Worm (Caenorhabditis elegans) whole organism, L1 larva: ENCODE results near the gene snr-1.

Experiments used
- C04F5.9 ChIP-seq: sonication (generic microtip); optimal IDR thresholded peaks from 2 replicates; lab custom pipeline; 2016; ENCODE audit warnings: missing genetic modification characterization, missing compliant biosample characterization
- C16A3.4 ChIP-seq: fragments of 150-350 bp; optimal IDR thresholded peaks from 2 replicates; lab custom pipeline; 2014; ENCODE audit warnings: missing biosample characterization, missing genetic modification characterization
- alr-1 ChIP-seq: fragments of 200-800 bp; sonication (Bioruptor generic); optimal IDR thresholded peaks from 2 replicates; lab custom pipeline; 2018; ENCODE audit warnings: borderline replicate concordance, mild to moderate bottlenecking, missing genetic modification characterization, missing compliant biosample characterization
- ama-1 ChIP-seq: fragments of 150-350 bp; optimal IDR thresholded peaks from 2 replicates; lab custom pipeline; 2014
- blmp-1 ChIP-seq: fragments of 150-350 bp; optimal IDR thresholded peaks from 2 replicates; lab custom pipeline; 2014; ENCODE audit warnings: missing biosample characterization, missing genetic modification characterization
- ceh-63 ChIP-seq: fragments of 200-800 bp; sonication (Bioruptor generic); optimal IDR thresholded peaks from 2 replicates; lab custom pipeline; 2018; ENCODE audit warnings: mild to moderate bottlenecking, missing genetic modification characterization, missing compliant biosample characterization
- ceh-8 ChIP-seq: fragments of 200-800 bp; sonication (Bioruptor generic); optimal IDR thresholded peaks from 2 replicates; lab custom pipeline; 2018; ENCODE audit warnings: mild to moderate bottlenecking, missing genetic modification characterization, moderate library complexity, missing compliant biosample characterization
- ceh-82 ChIP-seq, 3 experiments: fragments of 150-350 bp in 1 of 3; sonication (generic microtip) in 2 of 3; optimal IDR thresholded peaks; 2 replicates each; lab custom pipeline; 2014 to 2017; ENCODE audit warnings: missing biosample characterization in 3 of 3, missing genetic modification characterization in 3 of 3
- ceh-88 ChIP-seq: fragments of 200-800 bp; sonication (Bioruptor generic); IDR thresholded peaks from 2 replicates; pipeline ENCODE4 v1.3.6; 2022; ENCODE audit warnings: missing genetic modification characterization, missing compliant biosample characterization
- ceh-90 ChIP-seq: sonication (generic microtip); optimal IDR thresholded peaks from 2 replicates; lab custom pipeline; 2016; ENCODE audit warnings: missing genetic modification characterization, missing compliant biosample characterization
- ces-1 ChIP-seq: fragments of 150-350 bp; optimal IDR thresholded peaks from 2 replicates; lab custom pipeline; 2014; ENCODE audit warnings: missing biosample characterization, missing genetic modification reagents, missing genetic modification characterization
- dpl-1 ChIP-seq, 3 experiments: fragments of 150-350 bp in 2 of 3; sonication (generic microtip) in 1 of 3; optimal IDR thresholded peaks; 2 replicates each; lab custom pipeline; 2014 to 2017; ENCODE audit warnings: missing biosample characterization in 3 of 3, missing genetic modification characterization in 3 of 3, missing genetic modification reagents in 3 of 3
- dsc-1 ChIP-seq: sonication (generic microtip); optimal IDR thresholded peaks from 2 replicates; lab custom pipeline; 2016; ENCODE audit warnings: mild to moderate bottlenecking, missing genetic modification characterization, missing compliant biosample characterization
- egl-13 ChIP-seq: sonication (generic microtip); optimal IDR thresholded peaks from 2 replicates; lab custom pipeline; 2016; ENCODE audit warnings: missing genotype, missing genetic modification reagents, missing genetic modification characterization, missing compliant biosample characterization
- egl-27 ChIP-seq, 2 experiments: fragments of 150-350 bp in 1 of 2; sonication (generic microtip); optimal IDR thresholded peaks; 3 replicates each; lab custom pipeline; 2017 to 2018; ENCODE audit warnings: missing biosample characterization in 2 of 2, missing genetic modification characterization in 2 of 2, missing genetic modification reagents in 2 of 2
- elt-2 ChIP-seq: sonication (generic microtip); optimal IDR thresholded peaks from 2 replicates; lab custom pipeline; 2016; ENCODE audit warnings: missing genetic modification characterization, mild to moderate bottlenecking, inconsistent platforms, missing compliant biosample characterization, missing genetic modification reagents
- elt-3 ChIP-seq, 6 experiments: fragments of 150-350 bp in 1 of 6; sonication (generic microtip); optimal IDR thresholded peaks; 2 replicates each; lab custom pipeline; 2017 to 2018; ENCODE audit warnings: missing biosample characterization in 6 of 6, missing genetic modification characterization in 6 of 6, inconsistent platforms in 1 of 6
- ets-5 ChIP-seq: fragments of 200-800 bp; sonication (Bioruptor generic); IDR thresholded peaks from 2 replicates; pipeline ENCODE4 v1.3.6; 2022; ENCODE audit warnings: missing genetic modification characterization, missing compliant biosample characterization
- fkh-4 ChIP-seq: sonication (generic microtip); optimal IDR thresholded peaks from 2 replicates; lab custom pipeline; 2016; ENCODE audit warnings: missing compliant biosample characterization, missing genetic modification characterization, borderline replicate concordance
- fos-1 ChIP-seq: fragments of 150-350 bp; optimal IDR thresholded peaks from 2 replicates; lab custom pipeline; 2014; ENCODE audit warnings: missing biosample characterization, missing genetic modification characterization
- grh-1 ChIP-seq: fragments of 200-800 bp; sonication (Bioruptor generic); IDR thresholded peaks from 2 replicates; pipeline ENCODE4 v1.3.6; 2022; ENCODE audit warnings: missing genetic modification reagents, missing genetic modification characterization, missing compliant biosample characterization
- isw-1 ChIP-seq: fragments of 200-800 bp; sonication (Bioruptor generic); IDR thresholded peaks from 2 replicates; pipeline ENCODE4 v1.3.6; 2022; ENCODE audit warnings: missing genetic modification characterization, missing compliant biosample characterization
- jun-1 ChIP-seq: fragments of 150-350 bp; optimal IDR thresholded peaks from 2 replicates; lab custom pipeline; 2014; ENCODE audit warnings: missing biosample characterization, missing genetic modification reagents, missing genetic modification characterization
- lin-13 ChIP-seq: fragments of 150-350 bp; optimal IDR thresholded peaks from 2 replicates; lab custom pipeline; 2014; ENCODE audit warnings: missing biosample characterization, missing genetic modification reagents, missing genetic modification characterization
- lin-14 ChIP-seq: fragments of 200-800 bp; sonication (Bioruptor generic); optimal IDR thresholded peaks from 2 replicates; lab custom pipeline; 2018; ENCODE audit warnings: mild to moderate bottlenecking, missing genetic modification characterization, moderate library complexity, missing compliant biosample characterization
- lin-15B ChIP-seq: fragments of 150-350 bp; sonication (generic microtip); optimal IDR thresholded peaks from 3 replicates; lab custom pipeline; 2014; ENCODE audit warnings: missing biosample characterization, missing genetic modification characterization
- lin-39 ChIP-seq: fragments of 150-350 bp; optimal IDR thresholded peaks from 2 replicates; lab custom pipeline; 2014; ENCODE audit warnings: missing biosample characterization, missing genetic modification reagents, missing genetic modification characterization
- lsy-2 ChIP-seq, 2 experiments: fragments of 150-350 bp; optimal IDR thresholded peaks; 2 replicates each; lab custom pipeline; 2014; ENCODE audit warnings: missing biosample characterization in 2 of 2, missing genetic modification characterization in 2 of 2
- mdl-1 ChIP-seq, 2 experiments: fragments of 150-350 bp; optimal IDR thresholded peaks; 2 replicates each; lab custom pipeline; 2014 to 2017; ENCODE audit warnings: missing biosample characterization in 2 of 2, missing genetic modification characterization in 2 of 2, inconsistent platforms in 1 of 2
- mep-1 ChIP-seq: fragments of 150-350 bp; optimal IDR thresholded peaks from 2 replicates; lab custom pipeline; 2014; ENCODE audit warnings: missing biosample characterization, missing genetic modification characterization
- nhr-11 ChIP-seq: fragments of 150-350 bp; optimal IDR thresholded peaks from 2 replicates; lab custom pipeline; 2014; ENCODE audit warnings: missing biosample characterization, missing genetic modification characterization
- nhr-12 ChIP-seq: sonication (generic microtip); optimal IDR thresholded peaks from 2 replicates; lab custom pipeline; 2017; ENCODE audit warnings: missing biosample characterization, missing genetic modification characterization
- nhr-19 ChIP-seq: fragments of 200-800 bp; sonication (Bioruptor generic); conservative IDR thresholded peaks from 2 replicates; pipeline ENCODE4 v1.3.6; 2022; ENCODE audit warnings: missing genetic modification characterization, missing compliant biosample characterization
- nhr-28 ChIP-seq: fragments of 150-350 bp; optimal IDR thresholded peaks from 2 replicates; lab custom pipeline; 2014; ENCODE audit warnings: missing biosample characterization, missing genetic modification characterization
- nhr-47 ChIP-seq: sonication (generic microtip); optimal IDR thresholded peaks from 2 replicates; lab custom pipeline; 2016; ENCODE audit warnings: mild to moderate bottlenecking, missing genetic modification characterization, moderate library complexity, missing compliant biosample characterization
- nhr-76 ChIP-seq: sonication (generic microtip); optimal IDR thresholded peaks from 2 replicates; lab custom pipeline; 2017; ENCODE audit warnings: missing biosample characterization, missing genetic modification characterization
- nhr-84 ChIP-seq: sonication (generic microtip); optimal IDR thresholded peaks from 2 replicates; lab custom pipeline; 2017; ENCODE audit warnings: missing biosample characterization, missing genetic modification characterization
- pax-3 ChIP-seq: fragments of 200-800 bp; sonication (Bioruptor generic); optimal IDR thresholded peaks from 2 replicates; lab custom pipeline; 2018; ENCODE audit warnings: mild to moderate bottlenecking, missing genetic modification characterization, moderate library complexity, missing compliant biosample characterization
- pqm-1 ChIP-seq: sonication (generic microtip); optimal IDR thresholded peaks from 3 replicates; lab custom pipeline; 2017; ENCODE audit warnings: missing biosample characterization, missing genetic modification characterization
- skn-1 ChIP-seq: fragments of 150-350 bp; optimal IDR thresholded peaks from 2 replicates; lab custom pipeline; 2014; ENCODE audit warnings: missing biosample characterization, missing genetic modification characterization
- snu-23 ChIP-seq: sonication (generic microtip); optimal IDR thresholded peaks from 2 replicates; lab custom pipeline; 2016; ENCODE audit warnings: missing genetic modification characterization, missing compliant biosample characterization
- sup-37 ChIP-seq: fragments of 200-800 bp; sonication (Bioruptor generic); optimal IDR thresholded peaks from 2 replicates; lab custom pipeline; 2018; ENCODE audit warnings: mild to moderate bottlenecking, missing genetic modification characterization, missing compliant biosample characterization
- swsn-7 ChIP-seq: sonication (generic microtip); optimal IDR thresholded peaks from 2 replicates; lab custom pipeline; 2016; ENCODE audit warnings: missing genetic modification characterization, missing compliant biosample characterization
- tbx-2 ChIP-seq: sonication (generic microtip); optimal IDR thresholded peaks from 2 replicates; lab custom pipeline; 2016; ENCODE audit warnings: missing genetic modification characterization, missing compliant biosample characterization
- tlp-1 ChIP-seq: fragments of 150-350 bp; optimal IDR thresholded peaks from 2 replicates; lab custom pipeline; 2014; ENCODE audit warnings: missing biosample characterization, missing genetic modification characterization
- unc-130 ChIP-seq: fragments of 150-350 bp; optimal IDR thresholded peaks from 2 replicates; lab custom pipeline; 2017; ENCODE audit warnings: missing biosample characterization, missing genetic modification characterization, inconsistent platforms
- unc-30 ChIP-seq: sonication (generic microtip); optimal IDR thresholded peaks from 2 replicates; lab custom pipeline; 2017; ENCODE audit warnings: missing biosample characterization, missing genetic modification characterization
- unc-62 ChIP-seq: fragments of 150-350 bp; optimal IDR thresholded peaks from 2 replicates; lab custom pipeline; 2014; ENCODE audit warnings: missing biosample characterization, missing genetic modification reagents, missing genetic modification characterization
- unc-86 ChIP-seq: sonication (generic microtip); optimal IDR thresholded peaks from 2 replicates; lab custom pipeline; 2016; ENCODE audit warnings: missing genetic modification characterization, missing compliant biosample characterization
- unc-98 ChIP-seq: fragments of 200-800 bp; sonication (Bioruptor generic); IDR thresholded peaks from 2 replicates; pipeline ENCODE4 v1.3.6; 2022; ENCODE audit warnings: missing genetic modification characterization, missing compliant biosample characterization
- xbp-1 ChIP-seq: sonication (generic microtip); optimal IDR thresholded peaks from 2 replicates; lab custom pipeline; 2016; ENCODE audit warnings: missing genetic modification characterization, missing compliant biosample characterization
- ztf-11 ChIP-seq, 2 experiments: sonication (generic microtip); optimal IDR thresholded peaks; 2 replicates each; lab custom pipeline; 2016 to 2017; ENCODE audit warnings: missing genetic modification characterization in 2 of 2, missing biosample characterization in 1 of 2, missing compliant biosample characterization in 1 of 2

snr-1 gene

DNA sequence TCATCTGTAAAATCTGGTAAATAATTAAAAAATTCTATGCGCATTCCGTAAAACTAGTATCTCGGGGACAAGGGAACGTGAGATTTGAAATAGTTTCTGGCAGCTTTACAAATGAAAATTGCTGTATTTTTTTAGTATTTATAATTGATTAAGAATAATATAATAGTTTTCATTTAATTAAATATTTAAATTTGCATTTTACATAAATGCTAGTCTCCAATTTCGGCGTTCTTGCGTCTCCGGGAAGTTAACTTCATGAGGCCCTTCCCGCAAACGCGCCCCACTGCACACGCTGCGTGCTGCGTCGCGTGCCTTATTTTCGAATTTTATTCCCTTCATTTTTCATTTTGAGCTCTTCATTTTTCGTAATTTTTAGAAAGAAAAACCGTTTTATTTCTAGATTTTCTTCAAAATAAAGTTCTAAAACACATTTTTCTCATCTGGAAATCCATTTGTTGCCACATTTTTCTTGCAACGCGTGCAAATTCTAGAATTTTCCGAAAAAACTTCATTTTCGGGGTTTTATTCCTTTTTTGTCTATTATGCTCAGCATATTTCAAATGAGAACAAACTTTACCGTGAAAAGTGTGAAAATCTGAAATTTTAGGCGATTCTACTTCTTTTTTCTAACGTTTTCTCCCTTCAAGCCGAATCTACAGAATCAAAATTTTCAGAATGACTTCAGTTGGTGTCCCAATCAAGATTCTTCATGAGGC is at the start of gene snr-1, which contains the start of gene snx-13:
TSS of gene snr-1 (plus strand) at position 666 of the 716 bp plus-strand sequence.
TSS of gene snx-13 (minus strand) at position 55 of the 716 bp plus-strand sequence.
- TF ChIP-seq nhr-76 (tag; lab: Kevin White, UChicago) (no peak), egl-13 (peak; percentile 66), elt-3 (tag; optimal IDR thresholded peaks at IDR 0.05; lab: Kevin White, UChicago) (peak in 1 of 6 experiments; percentile 5), sup-37 (GFP tag; lab: Kevin White, UChicago) (peak; percentile 40), ztf-11 (tag; optimal IDR thresholded peaks at IDR 0.05; lab: Kevin White, UChicago) (peak in 1 of 2 experiments; percentile 79), nhr-19 (GFP tag; lab: Robert Waterston, UW) (peak; percentile 82), mdl-1 (tag; optimal IDR thresholded peaks at IDR 0.05; lab: Kevin White, UChicago) (peak in 1 of 2 experiments; percentile 75), dpl-1 (GFP tag; optimal IDR thresholded peaks at IDR 0.05; lab: Kevin White, UChicago) (peak; percentile 63 to 69 (median 64)), nhr-28 (tag; lab: Kevin White, UChicago) (no peak), pqm-1 (tag; lab: Kevin White, UChicago) (no peak), C04F5.9 (tag; lab: Kevin White, UChicago) (peak; percentile 51), jun-1 (tag; lab: Kevin White, UChicago) (peak; percentile 50), lin-39 (tag; lab: Kevin White, UChicago) (no peak), snu-23 (GFP tag; lab: Kevin White, UChicago) (peak; percentile 87), fkh-4 (tag; lab: Kevin White, UChicago) (peak; percentile 68), nhr-84 (tag; lab: Kevin White, UChicago) (no peak), nhr-12 (tag; lab: Kevin White, UChicago) (no peak), unc-98 (GFP tag; lab: Robert Waterston, UW) (peak; percentile 98), dsc-1 (tag; lab: Kevin White, UChicago) (peak; percentile 62), lin-15B (tag; lab: Kevin White, UChicago) (peak; percentile 90), alr-1 (no peak), unc-86 (peak; percentile 77), ceh-8 (GFP tag; lab: Kevin White, UChicago) (peak; percentile 52), ceh-88 (peak; percentile 87), tlp-1 (tag; lab: Kevin White, UChicago) (no peak), blmp-1 (peak; percentile 21), ceh-63 (GFP tag; lab: Kevin White, UChicago) (peak; percentile 81), lsy-2 (tag; optimal IDR thresholded peaks at IDR 0.05; lab: Kevin White, UChicago) (peak; percentile 78 to 80), elt-2 (tag; lab: Kevin White, UChicago) (peak; percentile 58), ets-5 (no peak), nhr-11 (tag; lab: Kevin White, UChicago) (no peak), lin-14 (GFP tag; lab: Kevin White, UChicago) (peak; percentile 91), unc-62 (GFP tag; lab: Kevin White, UChicago) (no peak), egl-27 (tag; optimal IDR thresholded peaks at IDR 0.05; lab: Kevin White, UChicago) (no peak), mep-1 (tag; lab: Kevin White, UChicago) (peak; percentile 80), skn-1 (tag; lab: Kevin White, UChicago) (peak; percentile 42), xbp-1 (tag; lab: Kevin White, UChicago) (peak; percentile 87), fos-1 (tag; lab: Kevin White, UChicago) (peak; percentile 61), tbx-2 (tag; lab: Kevin White, UChicago) (peak; percentile 84), pax-3 (peak; percentile 96), C16A3.4 (tag; lab: Kevin White, UChicago) (peak; percentile 84), ama-1 (lab: Kevin White, UChicago) (no peak), ceh-90 (tag; lab: Kevin White, UChicago) (peak; percentile 71), ceh-82 (tag; optimal IDR thresholded peaks at IDR 0.05; lab: Kevin White, UChicago) (peak; percentile 80 to 87 (median 85)), lin-13 (peak; percentile 55), unc-30 (no peak), grh-1 (no peak), ces-1 (GFP tag; lab: Kevin White, UChicago) (peak; percentile 14), isw-1 (GFP tag; lab: Robert Waterston, UW) (peak; percentile 90), nhr-47 (tag; lab: Kevin White, UChicago) (peak; percentile 90), swsn-7 (tag; lab: Kevin White, UChicago) (peak; percentile 78), unc-130 (peak; percentile 31)
